Fruit fly (Drosophila melanogaster) whole organism, wandering third instar larva: ENCODE results near the gene CG13813.
A peak's percentile ranks its signal among the peaks of the same experiment; 100 is the strongest.

Source experiments
- CG32264 ChIP-seq: fragments of 200-800 bp; sonication (Bioruptor generic); optimal IDR thresholded peaks from 2 replicates; lab custom pipeline; 2016; ENCODE audit warnings: missing biosample characterization, missing genetic modification characterization
- CG9705 ChIP-seq: fragments of 200-800 bp; sonication (Bioruptor generic); optimal IDR thresholded peaks from 2 replicates; lab custom pipeline; 2018; ENCODE audit warnings: missing biosample characterization, mild to moderate bottlenecking, missing genetic modification characterization
- CrebA ChIP-seq: fragments of 200-800 bp; sonication (Bioruptor generic); optimal IDR thresholded peaks from 2 replicates; lab custom pipeline; 2016; ENCODE audit warnings: missing biosample characterization, mild to moderate bottlenecking, missing genetic modification characterization, borderline replicate concordance
- Dfd ChIP-seq: fragments of >200 bp; optimal IDR thresholded peaks from 2 replicates; lab custom pipeline; 2017; ENCODE audit warnings: missing biosample characterization, missing genetic modification characterization
- Dif ChIP-seq: fragments of 200-275, 200-300 bp; sonication (Bioruptor generic); optimal IDR thresholded peaks from 2 replicates; lab custom pipeline; 2018; ENCODE audit warnings: missing biosample characterization, missing genetic modification characterization; ENCODE audit not compliant: partially characterized antibody
- GATAd ChIP-seq: sonication (Bioruptor generic); optimal IDR thresholded peaks from 2 replicates; lab custom pipeline; 2016; ENCODE audit warnings: missing biosample characterization, missing genetic modification characterization
- Hnf4 ChIP-seq: fragments of 200-800 bp; sonication (Bioruptor generic); optimal IDR thresholded peaks from 2 replicates; lab custom pipeline; 2016; ENCODE audit warnings: missing biosample characterization, mild to moderate bottlenecking, missing genetic modification characterization
- Hr78 ChIP-seq: fragments of >200 bp; optimal IDR thresholded peaks from 2 replicates; lab custom pipeline; 2017; ENCODE audit warnings: missing biosample characterization, missing genetic modification characterization
- Hr83 ChIP-seq: fragments of 200-300 bp; sonication (Bioruptor generic); optimal IDR thresholded peaks from 2 replicates; lab custom pipeline; 2016; ENCODE audit warnings: missing biosample characterization, mild to moderate bottlenecking, missing genetic modification characterization, moderate library complexity; ENCODE audit not compliant: poor library complexity, severe bottlenecking
- Jra ChIP-seq: sonication (Bioruptor generic); optimal IDR thresholded peaks from 2 replicates; lab custom pipeline; 2016; ENCODE audit warnings: missing biosample characterization, missing genetic modification characterization
- Mio ChIP-seq: sonication (Bioruptor generic); optimal IDR thresholded peaks from 2 replicates; lab custom pipeline; 2016; ENCODE audit warnings: missing biosample characterization, missing genetic modification characterization
- Myc ChIP-seq: fragments of >200 bp; optimal IDR thresholded peaks from 2 replicates; lab custom pipeline; 2017
- N ChIP-seq: fragments of >200 bp; optimal IDR thresholded peaks from 2 replicates; lab custom pipeline; 2018; ENCODE audit warnings: missing biosample characterization, missing external identifiers, missing genetic modification characterization
- OdsH ChIP-seq: fragments of 200-800 bp; sonication (Bioruptor generic); optimal IDR thresholded peaks from 2 replicates; lab custom pipeline; 2016; ENCODE audit warnings: missing biosample characterization, mild to moderate bottlenecking, missing genetic modification characterization
- Rel ChIP-seq, 2 experiments: fragments of 200-800 bp; sonication (Bioruptor generic) in 1 of 2; optimal IDR thresholded peaks; 2 replicates in 1 of 2; 3 replicates in 1 of 2; lab custom pipeline; 2016 to 2019; ENCODE audit warnings: mild to moderate bottlenecking in 2 of 2, missing biosample characterization in 2 of 2, missing genetic modification characterization in 2 of 2, moderate library complexity in 1 of 2
- Sp1 ChIP-seq: fragments of 200-800 bp; sonication (Bioruptor generic); optimal IDR thresholded peaks from 3 replicates; lab custom pipeline; 2019; ENCODE audit warnings: missing biosample characterization, mild to moderate bottlenecking, missing genetic modification characterization, moderate library complexity
- Vsx2 ChIP-seq: fragments of 200-300, 225-300 bp; sonication (Bioruptor generic); optimal IDR thresholded peaks from 2 replicates; lab custom pipeline; 2018; ENCODE audit warnings: missing biosample characterization, missing genetic modification characterization; ENCODE audit not compliant: partially characterized antibody
- br ChIP-seq: fragments of 200-800 bp; sonication (Bioruptor generic); optimal IDR thresholded peaks from 2 replicates; lab custom pipeline; 2016; ENCODE audit warnings: missing biosample characterization, missing genetic modification characterization
- dl ChIP-seq, 2 experiments: fragments of 175-275, 200-275 bp in 1 of 2; fragments of 200-275 bp in 1 of 2; sonication (Bioruptor generic); optimal IDR thresholded peaks; lab custom pipeline; 2018; ENCODE audit warnings: mild to moderate bottlenecking in 2 of 2, missing biosample characterization in 2 of 2, missing genetic modification characterization in 2 of 2, moderate library complexity in 2 of 2; ENCODE audit not compliant: partially characterized antibody in 2 of 2, insufficient read depth in 1 of 2
- dmrt93B ChIP-seq: fragments of 200-800 bp; sonication (Bioruptor generic); optimal IDR thresholded peaks from 2 replicates; lab custom pipeline; 2018; ENCODE audit warnings: missing biosample characterization, mild to moderate bottlenecking, missing genetic modification characterization
- dsf ChIP-seq: sonication (Bioruptor generic); optimal IDR thresholded peaks from 2 replicates; lab custom pipeline; 2016; ENCODE audit warnings: missing biosample characterization, missing genetic modification characterization, borderline replicate concordance
- ey ChIP-seq: fragments of 200-800 bp; sonication (Bioruptor generic); optimal IDR thresholded peaks from 2 replicates; lab custom pipeline; 2016; ENCODE audit warnings: missing biosample characterization, missing genetic modification characterization
- foxo ChIP-seq, 2 experiments: fragments of 200-800 bp; sonication (Bioruptor generic); optimal IDR thresholded peaks; 2 replicates in 1 of 2; 3 replicates in 1 of 2; lab custom pipeline; 2016 to 2017; ENCODE audit warnings: missing biosample characterization in 2 of 2, missing genetic modification characterization in 2 of 2
- fru ChIP-seq: fragments of 200-800 bp; sonication (Bioruptor generic); optimal IDR thresholded peaks from 3 replicates; lab custom pipeline; 2016; ENCODE audit warnings: missing biosample characterization, mild to moderate bottlenecking, missing genetic modification characterization
- h ChIP-seq: fragments of 200-800 bp; sonication (Bioruptor generic); optimal IDR thresholded peaks from 3 replicates; lab custom pipeline; 2016; ENCODE audit warnings: missing biosample characterization, mild to moderate bottlenecking, missing genetic modification characterization
- jim ChIP-seq: fragments of 175-275, 200-325 bp; sonication (Bioruptor generic); optimal IDR thresholded peaks from 2 replicates; lab custom pipeline; 2016; ENCODE audit warnings: missing biosample characterization, mild to moderate bottlenecking, missing genetic modification characterization
- lola ChIP-seq: fragments of >200 bp; optimal IDR thresholded peaks from 2 replicates; lab custom pipeline; 2017; ENCODE audit warnings: missing biosample characterization, missing genetic modification characterization
- pan ChIP-seq: fragments of >200 bp; optimal IDR thresholded peaks from 2 replicates; lab custom pipeline; 2017
- psq ChIP-seq: fragments of 200-800 bp; sonication (Bioruptor generic); optimal IDR thresholded peaks from 3 replicates; lab custom pipeline; 2017; ENCODE audit warnings: missing biosample characterization, mild to moderate bottlenecking, missing genetic modification characterization, moderate library complexity
- rgr ChIP-seq: fragments of 200-800 bp; sonication (Bioruptor generic); optimal IDR thresholded peaks from 3 replicates; lab custom pipeline; 2016; ENCODE audit warnings: missing biosample characterization, mild to moderate bottlenecking, missing genetic modification characterization
- sage ChIP-seq: fragments of 200-800 bp; sonication (Bioruptor generic); optimal IDR thresholded peaks from 2 replicates; lab custom pipeline; 2016; ENCODE audit warnings: missing biosample characterization, mild to moderate bottlenecking, missing genetic modification characterization
- sv ChIP-seq: fragments of 200-800 bp; sonication (Bioruptor generic); optimal IDR thresholded peaks from 3 replicates; lab custom pipeline; 2016; ENCODE audit warnings: missing biosample characterization, missing genetic modification characterization
- tai ChIP-seq: sonication (Bioruptor generic); optimal IDR thresholded peaks from 2 replicates; lab custom pipeline; 2016; ENCODE audit warnings: missing biosample characterization, missing genetic modification characterization
- woc ChIP-seq: sonication (Bioruptor generic); optimal IDR thresholded peaks from 2 replicates; lab custom pipeline; 2016; ENCODE audit warnings: missing biosample characterization, mild to moderate bottlenecking, missing genetic modification characterization

CG13813 gene

dm6 chr3L:20185206-20185868, 46.1 kb upstream of the CG13813 start (continued):
- peak; percentile 26 for TF ChIP-seq h (GFP tag; lab: Kevin White, UChicago)
- TF ChIP-seq Hr78 (GFP tag; lab: Kevin White, UChicago), result no peak
- no peak for TF ChIP-seq Vsx2 (GFP tag; lab: Kevin White, UChicago)
- TF ChIP-seq Myc (lab: Kevin White, UChicago), result no peak
- TF ChIP-seq Sp1 (GFP tag; lab: Kevin White, UChicago), result peak; percentile 39

- TF ChIP-seq CG32264 (GFP tag; lab: Kevin White, UChicago) (no peak), lola (peak; percentile 72), dmrt93B (GFP tag; lab: Kevin White, UChicago) (no peak)
Observed at dm6 chr3L:20185886-20186285, 45.6 kb upstream of the CG13813 start.

- TF ChIP-seq Vsx2 (GFP tag; lab: Kevin White, UChicago), result peak; percentile 89
- no peak for TF ChIP-seq Sp1 (GFP tag; lab: Kevin White, UChicago)
- peak; percentile 35 for TF ChIP-seq sv (GFP tag; lab: Kevin White, UChicago)
- peak; percentile 55 for TF ChIP-seq CrebA (GFP tag; lab: Kevin White, UChicago)
- TF ChIP-seq Dif, result peak; percentile 97
- no peak for TF ChIP-seq Dfd (GFP tag; lab: Kevin White, UChicago)
- TF ChIP-seq psq (GFP tag; lab: Kevin White, UChicago), result peak; percentile 46
- TF ChIP-seq Hnf4, result no peak
- TF ChIP-seq rgr, result peak; percentile 16
- no peak for TF ChIP-seq dmrt93B (GFP tag; lab: Kevin White, UChicago)
- TF ChIP-seq ey (GFP tag; lab: Kevin White, UChicago), result no peak
- TF ChIP-seq br, result no peak
- TF ChIP-seq OdsH (GFP tag; lab: Kevin White, UChicago), result no peak
- TF ChIP-seq Rel (GFP tag; optimal IDR thresholded peaks at IDR 0.05; lab: Kevin White, UChicago), result no peak
- peak; percentile 15 for TF ChIP-seq Rel (tag; optimal IDR thresholded peaks at IDR 0.05; lab: Kevin White, UChicago)
- TF ChIP-seq tai (GFP tag; lab: Kevin White, UChicago), result no peak
- TF ChIP-seq Jra (GFP tag; lab: Kevin White, UChicago), result peak; percentile 78
- no peak for TF ChIP-seq GATAd
- no peak for TF ChIP-seq Mio (GFP tag; lab: Kevin White, UChicago)
- no peak for TF ChIP-seq CG9705 (GFP tag; lab: Kevin White, UChicago)
- TF ChIP-seq woc (GFP tag; lab: Kevin White, UChicago), result no peak
- peak; percentile 3 for TF ChIP-seq fru (GFP tag; lab: Kevin White, UChicago)
- no peak for TF ChIP-seq pan (lab: Kevin White, UChicago)
- no peak for TF ChIP-seq dsf (GFP tag; lab: Kevin White, UChicago)
- no peak for TF ChIP-seq CG32264 (GFP tag; lab: Kevin White, UChicago)
- TF ChIP-seq Hr83 (GFP tag; lab: Kevin White, UChicago), result no peak
- TF ChIP-seq jim (GFP tag; lab: Kevin White, UChicago), result no peak
- peak; percentile 72 to 78 for TF ChIP-seq dl (GFP tag; optimal IDR thresholded peaks at IDR 0.05; lab: Kevin White, UChicago; ENCODE audit: insufficient read depth in 1 of 2, partially characterized antibody in 2 of 2)
- no peak for TF ChIP-seq N (GFP tag; lab: Kevin White, UChicago)
- TF ChIP-seq sage, result no peak
- no peak for TF ChIP-seq foxo (GFP tag; optimal IDR thresholded peaks at IDR 0.05; lab: Kevin White, UChicago)
- TF ChIP-seq Myc (lab: Kevin White, UChicago), result no peak
Observed at dm6 chr3L:20186294-20187020, 45.0 kb upstream of the CG13813 start.
